Worm (Caenorhabditis elegans): ENCODE measurements around the gene cyp-13A5.

cyp-13A5 gene

ce11 chrII:9791185-9791584 lies 9.0 kb downstream of the cyp-13A5 start (continued):
- no peak for TF ChIP-seq snpc-3.4 (tag; optimal IDR thresholded peaks at IDR 0.05)
- no peak for TF ChIP-seq tbp1 (GFP tag; optimal IDR thresholded peaks at IDR 0.05)
- no peak for TF ChIP-seq attf-6 (GFP tag; IDR thresholded peaks at IDR 0.05)
- no peak for TF ChIP-seq nhr-90 (tag; optimal IDR thresholded peaks at IDR 0.05)
- no peak for TF ChIP-seq D2030.7 (GFP tag; IDR thresholded peaks at IDR 0.05)
- no peak for TF ChIP-seq efl-1 (GFP tag; optimal IDR thresholded peaks at IDR 0.05)
- TF ChIP-seq bed-2 (GFP tag; IDR thresholded peaks at IDR 0.05), result no peak
- TF ChIP-seq nhr-80 (tag; optimal IDR thresholded peaks at IDR 0.05), result peak; percentile 90
- no peak for TF ChIP-seq ZK185.1 (tag; optimal IDR thresholded peaks at IDR 0.05; ENCODE audit: poor library complexity, severe bottlenecking)
- TF ChIP-seq die-1 (tag; optimal IDR thresholded peaks at IDR 0.05), result no peak
- TF ChIP-seq F55B11.4 (tag; optimal IDR thresholded peaks at IDR 0.05; ENCODE audit: borderline replicate concordance, insufficient read depth), result no peak
- no peak for TF ChIP-seq hmg-1.2 (GFP tag; IDR thresholded peaks at IDR 0.05)
- TF ChIP-seq nhr-179 (tag; optimal IDR thresholded peaks at IDR 0.05), result no peak
- TF ChIP-seq dpl-1 (GFP tag; optimal IDR thresholded peaks at IDR 0.05), result no peak
- no peak for TF ChIP-seq F52B5.7 (tag; optimal IDR thresholded peaks at IDR 0.05)
- TF ChIP-seq zim-3 (tag; optimal IDR thresholded peaks at IDR 0.05), result no peak
- TF ChIP-seq egl-18 (GFP tag; IDR thresholded peaks at IDR 0.05), result no peak

- TF ChIP-seq nhr-179 (tag; optimal IDR thresholded peaks at IDR 0.05), result no peak
- no peak for TF ChIP-seq rpc-1 (optimal IDR thresholded peaks at IDR 0.05)
- TF ChIP-seq rpc-1 (tag; optimal IDR thresholded peaks at IDR 0.05), result peak; percentile 3
- TF ChIP-seq F55B11.4 (tag; optimal IDR thresholded peaks at IDR 0.05; ENCODE audit: borderline replicate concordance, insufficient read depth), result no peak
- no peak for TF ChIP-seq mcd-1 (GFP tag; IDR thresholded peaks at IDR 0.05)
- TF ChIP-seq tbp1 (GFP tag; optimal IDR thresholded peaks at IDR 0.05), result peak; percentile 57
- TF ChIP-seq madf-8 (GFP tag; conservative IDR thresholded peaks at IDR 0.05), result no peak
- TF ChIP-seq hmg-1.2 (GFP tag; IDR thresholded peaks at IDR 0.05), result peak; percentile 84
- no peak for TF ChIP-seq mxl-1 (tag; optimal IDR thresholded peaks at IDR 0.05)
- no peak for TF ChIP-seq attf-5 (GFP tag; optimal IDR thresholded peaks at IDR 0.05)
- peak; percentile 89 for TF ChIP-seq nhr-80 (tag; optimal IDR thresholded peaks at IDR 0.05)
- no peak for TF ChIP-seq cebp-2 (GFP tag; IDR thresholded peaks at IDR 0.05)
- peak; percentile 56 for TF ChIP-seq him-1 (tag; optimal IDR thresholded peaks at IDR 0.05)
- TF ChIP-seq snpc-3.4 (tag; optimal IDR thresholded peaks at IDR 0.05), result peak; percentile 86
- TF ChIP-seq tlf-1 (GFP tag; optimal IDR thresholded peaks at IDR 0.05), result no peak
- TF ChIP-seq unc-130 (GFP tag; optimal IDR thresholded peaks at IDR 0.05), result no peak
- TF ChIP-seq Y79H2A.3 (GFP tag; conservative IDR thresholded peaks at IDR 0.05), result no peak
- no peak for TF ChIP-seq lin-54 (GFP tag; optimal IDR thresholded peaks at IDR 0.05)
- TF ChIP-seq pha-4 (tag; optimal IDR thresholded peaks at IDR 0.05), result peak; percentile 6
- TF ChIP-seq snpc-4 (GFP tag; optimal IDR thresholded peaks at IDR 0.05), result peak; percentile 93
- TF ChIP-seq snpc-4 (tag; optimal IDR thresholded peaks at IDR 0.05), result peak; percentile 94 to 98 (median 96)
- TF ChIP-seq B0336.3 (GFP tag; IDR thresholded peaks at IDR 0.05), result 0 out of 2 replicates have a peak, but pooled peaks have one; percentile 27
- TF ChIP-seq F52B5.7 (tag; optimal IDR thresholded peaks at IDR 0.05), result no peak
- TF ChIP-seq ceh-79 (tag; optimal IDR thresholded peaks at IDR 0.05), result no peak
- peak; percentile 93 for TF ChIP-seq snpc-1.1 (tag; optimal IDR thresholded peaks at IDR 0.05; ENCODE audit: insufficient read depth)
- no peak for TF ChIP-seq die-1 (tag; optimal IDR thresholded peaks at IDR 0.05)
- no peak for TF ChIP-seq sea-2 (GFP tag; IDR thresholded peaks at IDR 0.05)
- no peak for TF ChIP-seq hlh-12 (tag; optimal IDR thresholded peaks at IDR 0.05)
- peak; percentile 24; the same call in 1 of the 2 replicates for TF ChIP-seq F33H1.4 (GFP tag; IDR thresholded peaks at IDR 0.05)
Observed at ce11 chrII:9787395-9788152, 12.6 kb downstream of the cyp-13A5 start, which contains the start of gene cyp-13A2. cyp-13A2 (minus strand) TSS chrII:9787629.
